Fruit fly (Drosophila melanogaster) whole organism, pupa: ENCODE data around the gene CG7781.

Source experiments
- CG10348 ChIP-seq: fragments of 200-800 bp; sonication (Bioruptor generic); IDR thresholded peaks from 2 replicates; pipeline ENCODE4 v1.3.6; 2022; ENCODE audit warnings: missing biosample characterization, missing genetic modification characterization
- CG12605 ChIP-seq: fragments of 200-800 bp; sonication (Bioruptor generic); IDR thresholded peaks from 2 replicates; pipeline ENCODE4 v1.3.6; 2022; ENCODE audit warnings: missing biosample characterization, missing genetic modification characterization
- CG13204 ChIP-seq: fragments of 200-800 bp; sonication (Bioruptor generic); optimal IDR thresholded peaks from 2 replicates; lab custom pipeline; 2018; ENCODE audit warnings: missing biosample characterization, mild to moderate bottlenecking, missing genetic modification characterization, moderate library complexity
- CG14655 ChIP-seq: fragments of 200-800 bp; sonication (Bioruptor generic); optimal IDR thresholded peaks from 3 replicates; lab custom pipeline; 2017; ENCODE audit warnings: mild to moderate bottlenecking, missing biosample characterization, missing genetic modification reagents, missing genetic modification characterization
- CG15710 ChIP-seq: fragments of 200-800 bp; sonication (Bioruptor generic); optimal IDR thresholded peaks from 2 replicates; lab custom pipeline; 2018; ENCODE audit warnings: missing biosample characterization, mild to moderate bottlenecking, missing genetic modification characterization, moderate library complexity
- CG17806 ChIP-seq: fragments of 200-800 bp; sonication (Bioruptor generic); optimal IDR thresholded peaks from 2 replicates; lab custom pipeline; 2018; ENCODE audit warnings: missing biosample characterization, mild to moderate bottlenecking, missing genetic modification characterization, moderate library complexity
- CG32121 ChIP-seq: fragments of 200-800 bp; sonication (Bioruptor generic); IDR thresholded peaks from 2 replicates; pipeline ENCODE4 v1.3.6; 2022; ENCODE audit warnings: missing biosample characterization, missing genetic modification characterization
- CG34367 ChIP-seq: fragments of 200-800 bp; sonication (Bioruptor generic); optimal IDR thresholded peaks from 2 replicates; lab custom pipeline; 2018; ENCODE audit warnings: missing biosample characterization, mild to moderate bottlenecking, missing genetic modification characterization
- CG4496 ChIP-seq: fragments of 200-800 bp; sonication (Bioruptor generic); IDR thresholded peaks from 3 replicates; pipeline ENCODE4 v1.3.6; 2022; ENCODE audit warnings: missing biosample characterization, missing genetic modification characterization
- CG8159 ChIP-seq: fragments of 200-800 bp; sonication (Bioruptor generic); optimal IDR thresholded peaks from 3 replicates; lab custom pipeline; 2018; ENCODE audit warnings: missing biosample characterization, mild to moderate bottlenecking, missing genetic modification characterization, moderate library complexity
- CG8301 ChIP-seq: fragments of 200-800 bp; sonication (Bioruptor generic); optimal IDR thresholded peaks from 2 replicates; lab custom pipeline; 2018; ENCODE audit warnings: missing biosample characterization, mild to moderate bottlenecking, missing genetic modification characterization
- CG9948 ChIP-seq: fragments of 200-800 bp; sonication (Bioruptor generic); optimal IDR thresholded peaks from 2 replicates; lab custom pipeline; 2018; ENCODE audit warnings: missing biosample characterization, mild to moderate bottlenecking, missing genetic modification characterization, moderate library complexity
- D1 ChIP-seq: fragments of 200-800 bp; sonication (Bioruptor generic); optimal IDR thresholded peaks from 2 replicates; lab custom pipeline; 2018; ENCODE audit warnings: missing biosample characterization, mild to moderate bottlenecking, missing genetic modification characterization, moderate library complexity
- EcR ChIP-seq: fragments of 200-800 bp; sonication (Bioruptor generic); optimal IDR thresholded peaks from 3 replicates; lab custom pipeline; 2019; ENCODE audit warnings: missing biosample characterization, missing genetic modification characterization, mild to moderate bottlenecking, moderate library complexity, missing genetic modification reagents
- Ets98B ChIP-seq: fragments of 200-800 bp; sonication (Bioruptor generic); IDR thresholded peaks from 2 replicates; pipeline ENCODE4 v1.3.6; 2022; ENCODE audit warnings: missing biosample characterization, missing genetic modification characterization
- Pif1A ChIP-seq: fragments of 200-800 bp; sonication (Bioruptor generic); optimal IDR thresholded peaks from 3 replicates; lab custom pipeline; 2016; ENCODE audit warnings: missing biosample characterization, missing genetic modification characterization
- Pif1B ChIP-seq: fragments of 200-800 bp; sonication (Bioruptor generic); optimal IDR thresholded peaks from 3 replicates; lab custom pipeline; 2016; ENCODE audit warnings: missing biosample characterization, missing genetic modification characterization
- Snoo ChIP-seq: fragments of 200-800 bp; sonication (Bioruptor generic); optimal IDR thresholded peaks from 3 replicates; lab custom pipeline; 2017; ENCODE audit warnings: missing biosample characterization, mild to moderate bottlenecking, missing genetic modification characterization, inconsistent platforms
- fd96Ca ChIP-seq: fragments of 200-800 bp; sonication (Bioruptor generic); IDR thresholded peaks from 3 replicates; pipeline ENCODE4 v1.3.6; 2022; ENCODE audit warnings: missing biosample characterization, missing genetic modification characterization
- gl ChIP-seq: fragments of 200-800 bp; sonication (Bioruptor generic); optimal IDR thresholded peaks from 2 replicates; lab custom pipeline; 2018; ENCODE audit warnings: missing biosample characterization, mild to moderate bottlenecking, missing genetic modification characterization
- rn ChIP-seq: fragments of 200-800 bp; sonication (Bioruptor generic); IDR thresholded peaks from 2 replicates; pipeline ENCODE4 v1.3.6; 2022; ENCODE audit warnings: missing biosample characterization, missing genetic modification characterization

Gene CG7781

dm6 chr2L:8355419-8355818 is 30.2 kb upstream of the CG7781 start:
- TF ChIP-seq CG32121 (GFP tag; lab: Robert Waterston, UW) (no peak), D1 (tag; lab: Kevin White, UChicago) (no peak), CG10348 (GFP tag; lab: Robert Waterston, UW) (no peak), Snoo (no peak), CG17806 (no peak), CG9948 (tag; lab: Kevin White, UChicago) (no peak), CG13204 (GFP tag; lab: Kevin White, UChicago) (no peak), CG4496 (GFP tag; lab: Robert Waterston, UW) (no peak), CG15710 (tag; lab: Kevin White, UChicago) (no peak), EcR (GFP tag; lab: Kevin White, UChicago) (no peak), Ets98B (GFP tag; lab: Robert Waterston, UW) (no peak), gl (no peak)

dm6 chr2L:8351864-8352263 is 26.7 kb upstream of the CG7781 start, which contains the start of gene Mur29B:
TSS of gene Mur29B (plus strand) at chr2L:8352187.
- no peak for TF ChIP-seq Pif1B (GFP tag; lab: Kevin White, UChicago)
- no peak for TF ChIP-seq CG32121 (GFP tag; lab: Robert Waterston, UW)
- no peak for TF ChIP-seq CG4496 (GFP tag; lab: Robert Waterston, UW)
- no peak for TF ChIP-seq CG17806
- TF ChIP-seq CG15710 (tag; lab: Kevin White, UChicago) = no peak
- no peak for TF ChIP-seq Pif1A (GFP tag; lab: Kevin White, UChicago)
- TF ChIP-seq Ets98B (GFP tag; lab: Robert Waterston, UW) = no peak
- TF ChIP-seq rn (GFP tag; lab: Robert Waterston, UW) = no peak

dm6 chr2L:8351333-8351732 is 26.1 kb upstream of the CG7781 start:
- TF ChIP-seq Pif1A (GFP tag; lab: Kevin White, UChicago) (no peak), D1 (tag; lab: Kevin White, UChicago) (no peak), CG34367 (tag; lab: Kevin White, UChicago) (no peak), Ets98B (GFP tag; lab: Robert Waterston, UW) (no peak), CG13204 (GFP tag; lab: Kevin White, UChicago) (no peak), CG8159 (tag; lab: Kevin White, UChicago) (no peak), CG8301 (no peak), CG10348 (GFP tag; lab: Robert Waterston, UW) (no peak), CG4496 (GFP tag; lab: Robert Waterston, UW) (no peak), fd96Ca (no peak), CG12605 (no peak)

- no peak for TF ChIP-seq CG34367 (tag; lab: Kevin White, UChicago)
- TF ChIP-seq Pif1A (GFP tag; lab: Kevin White, UChicago) = no peak
- TF ChIP-seq CG14655 (GFP tag; lab: Kevin White, UChicago) = no peak
- no peak for TF ChIP-seq CG9948 (tag; lab: Kevin White, UChicago)
- no peak for TF ChIP-seq fd96Ca
- no peak for TF ChIP-seq CG10348 (GFP tag; lab: Robert Waterston, UW)
- TF ChIP-seq Pif1B (GFP tag; lab: Kevin White, UChicago) = no peak
- TF ChIP-seq Snoo = no peak
- no peak for TF ChIP-seq Ets98B (GFP tag; lab: Robert Waterston, UW)
- no peak for TF ChIP-seq gl
- TF ChIP-seq EcR (GFP tag; lab: Kevin White, UChicago) = no peak
- TF ChIP-seq CG8159 (tag; lab: Kevin White, UChicago) = no peak
- no peak for TF ChIP-seq CG12605
- TF ChIP-seq rn (GFP tag; lab: Robert Waterston, UW) = no peak
- TF ChIP-seq D1 (tag; lab: Kevin White, UChicago) = no peak
- no peak for TF ChIP-seq CG17806
- no peak for TF ChIP-seq CG8301
- TF ChIP-seq CG15710 (tag; lab: Kevin White, UChicago) = no peak
- no peak for TF ChIP-seq CG13204 (GFP tag; lab: Kevin White, UChicago)
- TF ChIP-seq CG4496 (GFP tag; lab: Robert Waterston, UW) = no peak
These were observed 25.5 kb upstream of the CG7781 start for dm6 chr2L:8350560-8351171.

DNA sequence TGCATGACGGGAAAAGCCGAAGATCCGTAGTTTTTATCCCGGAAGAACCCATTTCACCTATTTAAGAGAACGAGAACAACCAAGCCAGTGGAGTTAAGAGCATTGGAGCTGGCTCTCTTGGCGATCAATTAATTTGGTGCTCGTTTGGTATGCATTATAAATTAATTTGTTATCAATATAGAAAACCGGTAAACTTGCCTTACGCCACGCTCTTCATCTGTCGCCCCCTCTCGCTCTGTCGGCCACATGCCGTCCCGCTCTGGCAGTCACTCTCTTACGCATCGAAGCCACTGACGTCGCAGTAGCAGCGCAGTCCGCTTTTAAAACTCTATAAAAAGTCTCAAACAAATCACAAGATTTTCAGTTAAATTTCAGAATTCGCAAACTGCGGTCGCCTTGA is 21.1 kb upstream of the CG7781 start, which contains the start of gene CG7778:
TSS of gene CG7778 (plus strand) at position 361 of the 400 bp plus-strand sequence.
- TF ChIP-seq CG32121 (GFP tag; lab: Robert Waterston, UW) = no peak
- TF ChIP-seq, all 21 proteins: peak for 0

DNA sequence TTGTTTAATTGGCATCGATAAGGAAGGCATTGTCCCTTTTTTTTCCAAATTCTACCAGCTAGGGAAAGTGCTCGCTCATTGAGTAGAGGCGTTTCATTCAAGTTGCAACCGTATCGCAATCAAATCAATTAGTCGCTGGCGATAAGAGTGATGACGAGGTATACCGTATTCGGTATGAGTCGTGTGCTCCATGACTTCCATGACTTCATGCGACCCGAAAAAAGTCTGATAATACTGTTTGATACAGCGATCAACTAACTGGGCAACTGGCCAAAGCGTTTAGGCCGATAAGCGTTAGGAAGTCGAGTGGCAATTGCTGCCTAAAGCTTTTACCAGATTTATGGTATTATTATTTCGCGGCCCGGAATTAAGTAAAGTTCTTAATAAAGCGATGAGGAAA is 19.3 kb upstream of the CG7781 start:
- TF ChIP-seq gl = no peak
- TF ChIP-seq rn (GFP tag; lab: Robert Waterston, UW) = no peak
- TF ChIP-seq CG8159 (tag; lab: Kevin White, UChicago) = no peak
- no peak for TF ChIP-seq fd96Ca
- TF ChIP-seq, all 21 proteins: peak for 0

DNA sequence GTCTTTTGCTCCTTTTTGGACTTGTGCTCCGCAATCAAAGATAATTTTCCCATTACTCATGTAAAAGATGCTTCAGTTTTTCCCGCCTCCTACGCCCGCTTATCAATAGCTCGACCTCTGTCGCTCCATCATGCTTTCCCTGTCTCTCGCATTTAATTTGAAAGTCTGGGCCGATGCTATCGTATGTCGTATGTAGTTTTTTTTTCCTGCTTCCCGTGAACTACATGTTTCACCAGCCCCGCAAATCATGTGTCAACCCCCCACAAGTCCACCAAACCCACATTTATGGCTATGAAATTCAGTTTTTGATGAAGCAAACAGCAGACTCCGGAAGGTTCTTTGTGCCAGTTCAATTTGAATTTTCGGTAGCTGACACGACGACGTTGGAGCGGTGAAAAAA is 17.2 kb upstream of the CG7781 start, which contains the start of gene CG14273:
TSS of gene CG14273 (plus strand) at position 301 of the 400 bp plus-strand sequence.
- TF ChIP-seq CG34367 (tag; lab: Kevin White, UChicago) = no peak
- TF ChIP-seq EcR (GFP tag; lab: Kevin White, UChicago) = no peak
- no peak for TF ChIP-seq CG8159 (tag; lab: Kevin White, UChicago)
- TF ChIP-seq Pif1B (GFP tag; lab: Kevin White, UChicago) = no peak
- TF ChIP-seq D1 (tag; lab: Kevin White, UChicago) = no peak
- TF ChIP-seq CG14655 (GFP tag; lab: Kevin White, UChicago) = no peak
